Fruit fly (Drosophila melanogaster) whole organism, embryonic: ENCODE data around the gene Jhbp3.

ENCODE experiments used
- Abd-B ChIP-seq: fragments of 200-800 bp; sonication (Bioruptor generic); optimal IDR thresholded peaks from 2 replicates; lab custom pipeline; 2018; ENCODE audit warnings: missing biosample characterization, mild to moderate bottlenecking, missing genetic modification characterization, moderate library complexity
- Awh ChIP-seq: fragments of 200-800 bp; sonication (Bioruptor generic); IDR thresholded peaks from 2 replicates; pipeline ENCODE4, ENCODE4 v1.3.6; 2022; ENCODE audit warnings: missing biosample characterization, missing genetic modification characterization
- CG10209 ChIP-seq: fragments of 200-800 bp; sonication (Bioruptor generic); optimal IDR thresholded peaks from 3 replicates; lab custom pipeline; 2017; ENCODE audit warnings: missing biosample characterization, mild to moderate bottlenecking, missing genetic modification characterization, missing genetic modification reagents
- CG11504 ChIP-seq: fragments of 200-800 bp; sonication (Bioruptor generic); optimal IDR thresholded peaks from 3 replicates; lab custom pipeline; 2019; ENCODE audit warnings: missing biosample characterization, mild to moderate bottlenecking, missing genetic modification characterization, moderate library complexity
- CG12071 ChIP-seq: fragments of 200-800 bp; sonication (Bioruptor generic); optimal IDR thresholded peaks from 3 replicates; lab custom pipeline; 2018; ENCODE audit warnings: missing biosample characterization, mild to moderate bottlenecking, missing genetic modification characterization
- CG1233 ChIP-seq: fragments of 200-800 bp; sonication (Bioruptor generic); optimal IDR thresholded peaks from 4 replicates; lab custom pipeline; 2018; ENCODE audit warnings: missing biosample characterization, mild to moderate bottlenecking, missing genetic modification characterization
- CG13123 ChIP-seq: fragments of 200-800 bp; sonication (Bioruptor generic); optimal IDR thresholded peaks from 2 replicates; lab custom pipeline; 2016; ENCODE audit warnings: missing biosample characterization, missing genetic modification characterization
- CG15479 ChIP-seq: fragments of 200-800 bp; sonication (Bioruptor generic); optimal IDR thresholded peaks from 3 replicates; lab custom pipeline; 2019; ENCODE audit warnings: missing biosample characterization, mild to moderate bottlenecking, missing genetic modification characterization, moderate library complexity
- CG15514 ChIP-seq: fragments of 200-800 bp; sonication (Bioruptor generic); optimal IDR thresholded peaks from 3 replicates; lab custom pipeline; 2017; ENCODE audit warnings: missing biosample characterization, missing genetic modification characterization, mild to moderate bottlenecking, moderate library complexity, missing genetic modification reagents
- CG15696 ChIP-seq: fragments of 200-800 bp; sonication (Bioruptor generic); optimal IDR thresholded peaks from 2 replicates; lab custom pipeline; 2019; ENCODE audit warnings: missing biosample characterization, mild to moderate bottlenecking, missing genetic modification characterization, moderate library complexity
- CG16863 ChIP-seq: fragments of 200-800 bp; sonication (Bioruptor generic); optimal IDR thresholded peaks from 3 replicates; lab custom pipeline; 2016; ENCODE audit warnings: missing biosample characterization, missing genetic modification characterization
- CG30431 ChIP-seq: fragments of 200-800 bp; sonication (Bioruptor generic); optimal IDR thresholded peaks from 2 replicates; lab custom pipeline; 2017; ENCODE audit warnings: missing biosample characterization, missing genetic modification characterization
- CG32532 ChIP-seq: fragments of 200-800 bp; sonication (Bioruptor generic); IDR thresholded peaks from 2 replicates; pipeline ENCODE4 v1.3.6; 2022; ENCODE audit warnings: missing biosample characterization, missing genetic modification characterization
- CG6683 ChIP-seq: fragments of 200-800 bp; sonication (Bioruptor generic); optimal IDR thresholded peaks from 2 replicates; lab custom pipeline; 2017; ENCODE audit warnings: missing biosample characterization, mild to moderate bottlenecking, missing genetic modification characterization, missing genetic modification reagents
- CG8478 ChIP-seq: fragments of >200 bp; optimal IDR thresholded peaks from 2 replicates; lab custom pipeline; 2018
- CG8944 ChIP-seq: fragments of 200-800 bp; sonication (Bioruptor generic); optimal IDR thresholded peaks from 3 replicates; lab custom pipeline; 2016; ENCODE audit warnings: missing biosample characterization, missing genetic modification characterization
- CG9797 ChIP-seq: fragments of 200-800 bp; sonication (Bioruptor generic); optimal IDR thresholded peaks from 3 replicates; lab custom pipeline; 2018; ENCODE audit warnings: missing biosample characterization, mild to moderate bottlenecking, missing genetic modification characterization
- Dp ChIP-seq: fragments of 200-800 bp; sonication (Bioruptor generic); optimal IDR thresholded peaks from 2 replicates; lab custom pipeline; 2018; ENCODE audit warnings: missing biosample characterization, mild to moderate bottlenecking, missing genetic modification characterization, moderate library complexity
- Dref ChIP-seq: fragments of 200-800 bp; sonication (Bioruptor generic); IDR thresholded peaks from 2 replicates; pipeline ENCODE4 v1.3.6; 2022; ENCODE audit warnings: missing biosample characterization, missing genetic modification characterization
- E2f1 ChIP-seq: fragments of 200-800 bp; sonication (Bioruptor generic); IDR thresholded peaks from 2 replicates; pipeline ENCODE4 v1.3.6; 2022; ENCODE audit warnings: missing biosample characterization, missing genetic modification characterization
- Elba2 ChIP-seq: fragments of 200-800 bp; sonication (Bioruptor generic); optimal IDR thresholded peaks from 3 replicates; lab custom pipeline; 2016; ENCODE audit warnings: missing biosample characterization, missing genetic modification characterization
- Hey ChIP-seq: fragments of 200-800 bp; sonication (Bioruptor generic); optimal IDR thresholded peaks from 3 replicates; lab custom pipeline; 2018; ENCODE audit warnings: missing biosample characterization, mild to moderate bottlenecking, missing genetic modification characterization
- Hr39 ChIP-seq: fragments of >200 bp; optimal IDR thresholded peaks from 2 replicates; lab custom pipeline; 2017
- Kr ChIP-seq: fragments of 200-800 bp; sonication (Bioruptor generic); optimal IDR thresholded peaks from 2 replicates; lab custom pipeline; 2017; ENCODE audit warnings: missing biosample characterization, mild to moderate bottlenecking, missing genetic modification characterization
- Lim3 ChIP-seq: fragments of 200-800 bp; sonication (Bioruptor generic); IDR thresholded peaks from 2 replicates; pipeline ENCODE4 v1.3.6; 2022; ENCODE audit warnings: missing biosample characterization, missing genetic modification characterization
- MTF-1 ChIP-seq: fragments of 200-800 bp; sonication (Bioruptor generic); optimal IDR thresholded peaks from 2 replicates; lab custom pipeline; 2018; ENCODE audit warnings: missing biosample characterization, mild to moderate bottlenecking, missing genetic modification characterization, borderline replicate concordance
- NC2β ChIP-seq: fragments of 200-800 bp; sonication (Bioruptor generic); optimal IDR thresholded peaks from 2 replicates; lab custom pipeline; 2016; ENCODE audit warnings: missing biosample characterization, missing genetic modification characterization
- Spps ChIP-seq: fragments of 200-800 bp; sonication (Bioruptor generic); optimal IDR thresholded peaks from 2 replicates; lab custom pipeline; 2018; ENCODE audit warnings: missing biosample characterization, mild to moderate bottlenecking, missing genetic modification characterization
- Taf1 ChIP-seq: fragments of 200-800 bp; sonication (Bioruptor generic); IDR thresholded peaks from 2 replicates; pipeline ENCODE4 v1.3.6; 2022; ENCODE audit warnings: missing biosample characterization, missing genetic modification characterization
- Xbp1 ChIP-seq: fragments of 200-800 bp; sonication (Bioruptor generic); optimal IDR thresholded peaks from 3 replicates; lab custom pipeline; 2016; ENCODE audit warnings: missing biosample characterization, mild to moderate bottlenecking, missing genetic modification characterization
- amos ChIP-seq: fragments of 200-800 bp; sonication (Bioruptor generic); IDR thresholded peaks from 2 replicates; pipeline ENCODE4 v1.3.6; 2022; ENCODE audit warnings: missing biosample characterization, missing genetic modification characterization; ENCODE audit not compliant: partially characterized antibody
- bigmax ChIP-seq: fragments of 200-800 bp; sonication (Bioruptor generic); optimal IDR thresholded peaks from 2 replicates; lab custom pipeline; 2018; ENCODE audit warnings: missing biosample characterization, mild to moderate bottlenecking, missing genetic modification characterization
- cas ChIP-seq: fragments of 200-800 bp; sonication (Bioruptor generic); IDR thresholded peaks from 2 replicates; pipeline ENCODE4 v1.3.6; 2022; ENCODE audit warnings: missing biosample characterization, missing genetic modification characterization
- caup ChIP-seq: fragments of 200-800 bp; sonication (Bioruptor generic); optimal IDR thresholded peaks from 3 replicates; lab custom pipeline; 2017; ENCODE audit warnings: missing biosample characterization, mild to moderate bottlenecking, missing genetic modification characterization, moderate library complexity; ENCODE audit not compliant: severe bottlenecking
- chif ChIP-seq, 2 experiments: fragments of 200-800 bp; sonication (Bioruptor generic); optimal IDR thresholded peaks; 3 replicates each; lab custom pipeline; 2016; ENCODE audit warnings: missing biosample characterization in 2 of 2, missing genetic modification characterization in 2 of 2
- crc ChIP-seq: fragments of 200-800 bp; sonication (Bioruptor generic); optimal IDR thresholded peaks from 2 replicates; lab custom pipeline; 2016; ENCODE audit warnings: missing biosample characterization, missing genetic modification characterization
- crol ChIP-seq: fragments of 200-800 bp; sonication (Bioruptor generic); IDR thresholded peaks from 2 replicates; pipeline ENCODE4 v1.3.6; 2022; ENCODE audit warnings: missing biosample characterization, missing genetic modification characterization
- dmrt11E ChIP-seq: fragments of 200-800 bp; sonication (Bioruptor generic); optimal IDR thresholded peaks from 3 replicates; lab custom pipeline; 2018; ENCODE audit warnings: missing biosample characterization, mild to moderate bottlenecking, missing genetic modification characterization, moderate library complexity
- emc ChIP-seq: fragments of 200-800 bp; sonication (Bioruptor generic); optimal IDR thresholded peaks from 2 replicates; lab custom pipeline; 2016; ENCODE audit warnings: missing biosample characterization, missing genetic modification characterization
- fd3F ChIP-seq: fragments of 200-800 bp; sonication (Bioruptor generic); optimal IDR thresholded peaks from 2 replicates; lab custom pipeline; 2018; ENCODE audit warnings: missing biosample characterization, mild to moderate bottlenecking, missing genetic modification characterization, moderate library complexity
- jigr1 ChIP-seq: fragments of 200-800 bp; sonication (Bioruptor generic); IDR thresholded peaks from 3 replicates; pipeline ENCODE4 v1.3.6; 2022; ENCODE audit warnings: missing biosample characterization, missing genetic modification characterization
- kah ChIP-seq: fragments of 200-800 bp; sonication (Bioruptor generic); optimal IDR thresholded peaks from 2 replicates; lab custom pipeline; 2018; ENCODE audit warnings: missing biosample characterization, mild to moderate bottlenecking, missing genetic modification characterization
- ken ChIP-seq: fragments of 200-800 bp; sonication (Bioruptor generic); IDR thresholded peaks from 3 replicates; pipeline ENCODE4 v1.3.6; 2022; ENCODE audit warnings: missing biosample characterization, missing genetic modification characterization
- oc ChIP-seq: fragments of 200-800 bp; sonication (Bioruptor generic); optimal IDR thresholded peaks from 2 replicates; lab custom pipeline; 2018; ENCODE audit warnings: missing biosample characterization, mild to moderate bottlenecking, missing genetic modification characterization, moderate library complexity
- pan ChIP-seq, 4 experiments: fragments of >200 bp in 3 of 4; fragments of 200-800 bp in 1 of 4; sonication (Bioruptor generic) in 1 of 4; optimal IDR thresholded peaks in 3 of 4; IDR thresholded peaks in 1 of 4; 2 replicates each; pipeline versions ENCODE4 v1.3.6 to Lab custom; 2017 to 2022; ENCODE audit warnings: missing biosample characterization in 2 of 4, missing genetic modification characterization in 2 of 4, mixed read lengths in 1 of 4
- pho ChIP-seq: fragments of 200-800 bp; sonication (Bioruptor generic); optimal IDR thresholded peaks from 2 replicates; lab custom pipeline; 2016; ENCODE audit warnings: missing biosample characterization, missing genetic modification characterization
- sd ChIP-seq: fragments of 200-800 bp; sonication (Bioruptor generic); optimal IDR thresholded peaks from 3 replicates; lab custom pipeline; 2018; ENCODE audit warnings: missing biosample characterization, mild to moderate bottlenecking, missing genetic modification characterization, moderate library complexity
- sna ChIP-seq: fragments of 200-800 bp; sonication (Bioruptor generic); IDR thresholded peaks from 2 replicates; pipeline ENCODE4 v1.3.6; 2022; ENCODE audit warnings: missing biosample characterization, missing genetic modification characterization; ENCODE audit not compliant: partially characterized antibody
- trem ChIP-seq: fragments of 200-800 bp; optimal IDR thresholded peaks from 3 replicates; lab custom pipeline; 2019; ENCODE audit warnings: missing biosample characterization, mild to moderate bottlenecking, missing genetic modification characterization, moderate library complexity

The Jhbp3 gene

DNA sequence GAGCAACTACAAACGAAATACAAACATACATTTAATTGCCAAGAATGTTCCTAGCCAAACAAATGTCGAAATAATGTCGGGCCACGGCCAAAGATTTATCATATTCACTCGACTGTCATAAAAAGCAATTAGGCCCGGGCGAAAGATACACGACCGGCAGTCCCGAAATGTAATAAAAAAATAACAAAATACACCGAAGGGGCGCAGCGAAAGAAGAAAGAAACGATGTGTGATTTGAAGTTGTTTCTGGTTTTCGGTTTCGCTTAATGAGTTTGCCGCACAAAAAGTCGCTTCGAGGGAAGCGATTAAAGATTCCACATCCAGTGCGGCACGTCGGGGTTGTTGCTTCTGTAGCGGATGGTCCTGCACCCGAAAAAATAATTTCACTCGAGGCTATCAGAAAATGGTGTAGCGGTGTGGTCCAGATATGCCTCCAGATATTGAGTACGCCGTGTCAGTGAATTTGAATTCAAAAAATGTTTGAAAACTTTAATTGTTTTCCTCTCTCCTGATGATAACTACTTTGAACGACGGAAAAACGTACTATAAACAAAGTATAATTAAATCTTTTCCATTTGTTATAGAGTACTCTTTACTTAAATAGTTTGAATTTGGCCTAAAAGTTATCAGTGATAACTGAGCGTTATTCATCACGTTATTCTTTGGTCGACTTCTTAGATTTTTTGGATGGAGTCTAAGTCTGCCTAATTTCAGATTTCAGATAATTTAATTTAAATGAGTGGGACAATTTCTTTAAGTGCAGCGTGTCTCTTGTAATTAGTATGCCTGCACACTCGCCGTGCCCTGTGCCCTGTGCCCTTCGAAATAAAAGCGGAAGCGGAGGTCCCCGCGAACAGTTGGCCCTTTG lies 34.3 kb upstream of the Jhbp3 start (continued):
- TF ChIP-seq Dref = no peak
- TF ChIP-seq crc (GFP tag; lab: Kevin White, UChicago) = no peak
- TF ChIP-seq Hr39 (lab: Kevin White, UChicago) = no peak
- TF ChIP-seq CG32532 (GFP tag; lab: Robert Waterston, UW) = no peak
- TF ChIP-seq CG12071 (GFP tag; lab: Kevin White, UChicago) = no peak
- no peak for TF ChIP-seq MTF-1 (GFP tag; lab: Kevin White, UChicago)
- no peak for TF ChIP-seq kah (GFP tag; lab: Kevin White, UChicago)
- TF ChIP-seq chif (GFP tag; optimal IDR thresholded peaks at IDR 0.05; lab: Kevin White, UChicago) = peak; percentile 62 to 71
- TF ChIP-seq trem (tag; lab: Kevin White, UChicago) = peak; percentile 70
- no peak for TF ChIP-seq amos (GFP tag; lab: Robert Waterston, UW)
- TF ChIP-seq CG15696 = peak; percentile 82
- TF ChIP-seq jigr1 (GFP tag; lab: Robert Waterston, UW) = no peak
- no peak for TF ChIP-seq Dp (GFP tag; lab: Kevin White, UChicago)
- TF ChIP-seq Lim3 (GFP tag; lab: Robert Waterston, UW) = no peak
- peak; percentile 67 for TF ChIP-seq CG11504 (tag; lab: Kevin White, UChicago)
- no peak for TF ChIP-seq cas
- TF ChIP-seq oc (tag; lab: Kevin White, UChicago) = no peak
- TF ChIP-seq sna (GFP tag; lab: Robert Waterston, UW) = no peak
- peak; percentile 11 for TF ChIP-seq Kr (GFP tag; lab: Kevin White, UChicago)
- TF ChIP-seq ken (GFP tag; lab: Robert Waterston, UW) = no peak
- peak; percentile 35 for TF ChIP-seq CG30431 (GFP tag; lab: Kevin White, UChicago)
- peak; percentile 93 for TF ChIP-seq sd (tag; lab: Kevin White, UChicago)
- TF ChIP-seq fd3F (GFP tag; lab: Kevin White, UChicago) = no peak
- no peak for TF ChIP-seq Elba2 (GFP tag; lab: Kevin White, UChicago)
- TF ChIP-seq E2f1 = no peak
- TF ChIP-seq pho (GFP tag; lab: Kevin White, UChicago) = peak; percentile 40
- no peak for TF ChIP-seq CG8944
- peak; percentile 65 for TF ChIP-seq CG10209 (GFP tag; lab: Kevin White, UChicago)
- no peak for TF ChIP-seq CG15514 (GFP tag; lab: Kevin White, UChicago)
- peak; percentile 29 for TF ChIP-seq Abd-B
- peak; percentile 83 for TF ChIP-seq dmrt11E (tag; lab: Kevin White, UChicago)
- TF ChIP-seq CG15479 (GFP tag; lab: Kevin White, UChicago) = no peak
- TF ChIP-seq Awh (GFP tag; lab: Robert Waterston, UW) = peak; percentile 30; the same call in 1 of the 2 replicates
- TF ChIP-seq emc (GFP tag; lab: Kevin White, UChicago) = no peak
- TF ChIP-seq crol (GFP tag; lab: Robert Waterston, UW) = no peak; the same call in 1 of the 2 replicates
- TF ChIP-seq CG1233 (GFP tag; lab: Kevin White, UChicago) = peak; percentile 30
- TF ChIP-seq Taf1 (GFP tag; lab: Robert Waterston, UW) = no peak
- TF ChIP-seq caup (GFP tag; lab: Kevin White, UChicago) = peak; percentile 18
- no peak for TF ChIP-seq Hey
- peak; percentile 40 for TF ChIP-seq Spps
- TF ChIP-seq CG13123 = no peak
- TF ChIP-seq bigmax (GFP tag; lab: Kevin White, UChicago) = no peak
- TF ChIP-seq NC2β (GFP tag; lab: Kevin White, UChicago) = peak; percentile 14
- no peak for TF ChIP-seq CG9797 (GFP tag; lab: Kevin White, UChicago)
- TF ChIP-seq CG8478 (lab: Kevin White, UChicago) = no peak
- TF ChIP-seq Xbp1 (GFP tag; lab: Kevin White, UChicago) = peak; percentile 47
- no peak for TF ChIP-seq pan (optimal IDR thresholded peaks at IDR 0.05; lab: Kevin White, UChicago)
- TF ChIP-seq pan (GFP tag; optimal IDR thresholded peaks at IDR 0.05 in 1 of 2, IDR thresholded peaks at IDR 0.05 in 1 of 2) = no peak
- TF ChIP-seq CG16863 (GFP tag; lab: Kevin White, UChicago) = peak; percentile 48
- no peak for TF ChIP-seq CG6683 (GFP tag; lab: Kevin White, UChicago)
